Comparison of ENCODE assay signal across 2 fruit fly cellular contexts in the genomic region with DNA sequence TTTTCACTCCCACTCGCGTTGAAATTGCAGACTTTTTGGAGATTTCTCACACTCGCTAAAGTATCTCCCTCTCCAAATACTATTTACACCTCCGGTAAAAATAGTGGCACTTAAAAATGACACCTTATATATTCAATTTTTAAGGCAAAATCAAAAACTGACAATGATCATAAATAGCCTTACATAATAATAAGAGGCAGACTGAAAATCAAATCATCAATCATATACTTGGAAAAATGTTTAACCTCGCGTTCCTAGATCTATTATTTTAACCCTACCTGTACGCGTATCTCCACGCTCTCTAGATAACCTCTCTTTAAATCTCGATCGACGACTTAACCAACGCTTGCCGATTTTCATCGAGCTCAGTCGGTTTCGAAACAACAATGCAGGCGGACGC.
TF ChIP-seq lines count a peak whose summit lies in the region.

No protein-coding gene starts in this region.

TF ChIP-seq in whole organism, embryonic, 481 proteins besides CTCF, POLR2A, EP300 and RAD21 (continued from another document and continues in another):
- TF ChIP-seq CG2875 (GFP tag; optimal IDR thresholded peaks at IDR 0.05; lab: Kevin White, UChicago) (no peak), zfh2 (GFP tag; optimal IDR thresholded peaks at IDR 0.05; lab: Kevin White, UChicago) (peak; percentile 64), CG7928 (GFP tag; optimal IDR thresholded peaks at IDR 0.05; lab: Kevin White, UChicago) (peak; percentile 51), Aef1 (GFP tag; IDR thresholded peaks at IDR 0.05; lab: Robert Waterston, UW) (peak; percentile 76), CG33557 (GFP tag; optimal IDR thresholded peaks at IDR 0.05; lab: Kevin White, UChicago) (no peak), Chrac-16 (GFP tag; optimal IDR thresholded peaks at IDR 0.05; lab: Kevin White, UChicago) (peak; percentile 22), Hey (tag; optimal IDR thresholded peaks at IDR 0.05; lab: Kevin White, UChicago) (no peak), CG30403 (GFP tag; optimal IDR thresholded peaks at IDR 0.05; lab: Kevin White, UChicago) (peak; percentile 69), CG31441 (GFP tag; IDR thresholded peaks at IDR 0.05; lab: Robert Waterston, UW) (no peak), CG12659 (GFP tag; optimal IDR thresholded peaks at IDR 0.05; lab: Kevin White, UChicago) (peak; percentile 75), hth (optimal IDR thresholded peaks at IDR 0.05; lab: Kevin White, UChicago) (no peak), NC2β (GFP tag; optimal IDR thresholded peaks at IDR 0.05; lab: Kevin White, UChicago) (peak; percentile 40), scrt (GFP tag; optimal IDR thresholded peaks at IDR 0.05; lab: Kevin White, UChicago) (no peak), trem (tag; optimal IDR thresholded peaks at IDR 0.05; lab: Kevin White, UChicago) (no peak), CG6689 (GFP tag; IDR thresholded peaks at IDR 0.05; lab: Robert Waterston, UW) (peak; percentile 67), HmgZ (tag; optimal IDR thresholded peaks at IDR 0.05; lab: Kevin White, UChicago) (peak; percentile 54), Camta (GFP tag; optimal IDR thresholded peaks at IDR 0.05; lab: Kevin White, UChicago) (peak; percentile 52), az2 (GFP tag; optimal IDR thresholded peaks at IDR 0.05; lab: Kevin White, UChicago) (peak; percentile 56), dysf (GFP tag; IDR thresholded peaks at IDR 0.05; lab: Robert Waterston, UW) (peak; percentile 88), Pdp1 (GFP tag; optimal IDR thresholded peaks at IDR 0.05; lab: Kevin White, UChicago) (peak; percentile 59 to 66), Dbx (GFP tag; IDR thresholded peaks at IDR 0.05; lab: Robert Waterston, UW) (peak; percentile 81), Rfx (GFP tag; IDR thresholded peaks at IDR 0.05; lab: Robert Waterston, UW) (peak; percentile 88), CG12744 (GFP tag; optimal IDR thresholded peaks at IDR 0.05; lab: Kevin White, UChicago) (peak; percentile 63), mam (GFP tag; optimal IDR thresholded peaks at IDR 0.05; lab: Kevin White, UChicago) (peak; percentile 76), bab2 (GFP tag; optimal IDR thresholded peaks at IDR 0.05; lab: Kevin White, UChicago) (no peak), D19A (tag; optimal IDR thresholded peaks at IDR 0.05; lab: Kevin White, UChicago) (no peak), dati (GFP tag; IDR thresholded peaks at IDR 0.05; lab: Robert Waterston, UW) (no peak), Ada2b (GFP tag; IDR thresholded peaks at IDR 0.05; lab: Robert Waterston, UW) (peak; percentile 88), Dll (GFP tag; IDR thresholded peaks at IDR 0.05; lab: Robert Waterston, UW; ENCODE audit: partially characterized antibody) (no peak), MBD-R2 (GFP tag; IDR thresholded peaks at IDR 0.05; lab: Robert Waterston, UW) (peak; percentile 30; the same call in 1 of the 2 replicates), pfk (GFP tag; optimal IDR thresholded peaks at IDR 0.05; lab: Kevin White, UChicago) (no peak), CG4854 (GFP tag; optimal IDR thresholded peaks at IDR 0.05; lab: Kevin White, UChicago) (peak; percentile 38), CG6683 (GFP tag; optimal IDR thresholded peaks at IDR 0.05; lab: Kevin White, UChicago) (peak; percentile 47), CG42726 (GFP tag; IDR thresholded peaks at IDR 0.05; lab: Robert Waterston, UW; ENCODE audit: partially characterized antibody) (no peak), ash1 (GFP tag; optimal IDR thresholded peaks at IDR 0.05; lab: Kevin White, UChicago) (no peak), sug (tag; optimal IDR thresholded peaks at IDR 0.05; lab: Kevin White, UChicago) (no peak), org-1 (GFP tag; optimal IDR thresholded peaks at IDR 0.05; lab: Kevin White, UChicago) (peak; percentile 53), CG7745 (tag; optimal IDR thresholded peaks at IDR 0.05; lab: Kevin White, UChicago) (no peak), Dp (GFP tag; optimal IDR thresholded peaks at IDR 0.05; lab: Kevin White, UChicago) (no peak), emc (GFP tag; optimal IDR thresholded peaks at IDR 0.05; lab: Kevin White, UChicago) (no peak), CG6254 (GFP tag; optimal IDR thresholded peaks at IDR 0.05; lab: Kevin White, UChicago) (peak; percentile 15), inv (GFP tag; IDR thresholded peaks at IDR 0.05; lab: Robert Waterston, UW; ENCODE audit: partially characterized antibody) (no peak), z (GFP tag; IDR thresholded peaks at IDR 0.05; lab: Robert Waterston, UW) (no peak), NfI (GFP tag; optimal IDR thresholded peaks at IDR 0.05; lab: Kevin White, UChicago) (no peak), jing (GFP tag; optimal IDR thresholded peaks at IDR 0.05; lab: Kevin White, UChicago) (no peak), Nf-YC (tag; optimal IDR thresholded peaks at IDR 0.05; lab: Kevin White, UChicago) (no peak), p53 (GFP tag; optimal IDR thresholded peaks at IDR 0.05; lab: Kevin White, UChicago) (no peak), Hand (GFP tag; optimal IDR thresholded peaks at IDR 0.05; lab: Kevin White, UChicago) (peak; percentile 57), CG12219 (GFP tag; optimal IDR thresholded peaks at IDR 0.05; lab: Kevin White, UChicago) (peak; percentile 64), CG18262 (tag; optimal IDR thresholded peaks at IDR 0.05; lab: Kevin White, UChicago) (no peak), Bteb2 (GFP tag; optimal IDR thresholded peaks at IDR 0.05; lab: Kevin White, UChicago) (peak; percentile 32), lov (optimal IDR thresholded peaks at IDR 0.05; lab: Kevin White, UChicago) (no peak), lov (GFP tag; IDR thresholded peaks at IDR 0.05; lab: Robert Waterston, UW) (no peak), tio (GFP tag; optimal IDR thresholded peaks at IDR 0.05; lab: Kevin White, UChicago) (peak; percentile 61), corto (GFP tag; optimal IDR thresholded peaks at IDR 0.05; lab: Kevin White, UChicago) (no peak), sob (GFP tag; IDR thresholded peaks at IDR 0.05; lab: Robert Waterston, UW) (peak; percentile 75), CG17186 (GFP tag; optimal IDR thresholded peaks at IDR 0.05; lab: Kevin White, UChicago) (no peak), CG11247 (GFP tag; IDR thresholded peaks at IDR 0.05; lab: Robert Waterston, UW) (peak; percentile 57; the same call in 1 of the 2 replicates), nom (GFP tag; optimal IDR thresholded peaks at IDR 0.05; lab: Kevin White, UChicago) (peak; percentile 71), CG10543 (GFP tag; optimal IDR thresholded peaks at IDR 0.05; lab: Kevin White, UChicago) (no peak), gem (tag; optimal IDR thresholded peaks at IDR 0.05; lab: Kevin White, UChicago) (peak; percentile 82), CG17802 (tag; optimal IDR thresholded peaks at IDR 0.05; lab: Kevin White, UChicago) (no peak), cg (GFP tag; optimal IDR thresholded peaks at IDR 0.05; lab: Kevin White, UChicago) (no peak), Jarid2 (GFP tag; optimal IDR thresholded peaks at IDR 0.05; lab: Kevin White, UChicago) (no peak), fru (optimal IDR thresholded peaks at IDR 0.05; lab: Kevin White, UChicago) (no peak)

TF ChIP-seq in whole organism, prepupa, 60 proteins besides CTCF, POLR2A, EP300 and RAD21 (continued from another document):
- peak; percentile 83 for TF ChIP-seq CG8632 (GFP tag; optimal IDR thresholded peaks at IDR 0.05; lab: Kevin White, UChicago)
- TF ChIP-seq lz (GFP tag; optimal IDR thresholded peaks at IDR 0.05; lab: Kevin White, UChicago), result peak; percentile 62
- TF ChIP-seq Gug (GFP tag; IDR thresholded peaks at IDR 0.05; lab: Robert Waterston, UW), result peak; percentile 89
- TF ChIP-seq acj6 (GFP tag; optimal IDR thresholded peaks at IDR 0.05; lab: Kevin White, UChicago), result peak; percentile 75
- TF ChIP-seq CG15336 (GFP tag; IDR thresholded peaks at IDR 0.05; lab: Robert Waterston, UW), result peak; percentile 98
- TF ChIP-seq CG6276 (GFP tag; optimal IDR thresholded peaks at IDR 0.05; lab: Kevin White, UChicago), result no peak
- TF ChIP-seq CG11762 (GFP tag; optimal IDR thresholded peaks at IDR 0.05; lab: Kevin White, UChicago; ENCODE audit: insufficient read depth), result peak; percentile 88
- peak; percentile 94 for TF ChIP-seq Lpt (GFP tag; optimal IDR thresholded peaks at IDR 0.05; lab: Kevin White, UChicago)
- TF ChIP-seq OdsH (GFP tag; optimal IDR thresholded peaks at IDR 0.05; lab: Kevin White, UChicago), result peak; percentile 76
- TF ChIP-seq Blimp-1 (GFP tag; optimal IDR thresholded peaks at IDR 0.05; lab: Kevin White, UChicago), result no peak
- TF ChIP-seq CG7368 (GFP tag; optimal IDR thresholded peaks at IDR 0.05; lab: Kevin White, UChicago), result peak; percentile 88
- peak; percentile 91 for TF ChIP-seq Ets96B (tag; optimal IDR thresholded peaks at IDR 0.05; lab: Kevin White, UChicago)
- peak; percentile 96 for TF ChIP-seq dsx (GFP tag; optimal IDR thresholded peaks at IDR 0.05; lab: Kevin White, UChicago; ENCODE audit: poor library complexity, severe bottlenecking)
- peak; percentile 92 for TF ChIP-seq CG32006 (GFP tag; optimal IDR thresholded peaks at IDR 0.05; lab: Kevin White, UChicago)
- peak; percentile 64 for TF ChIP-seq fd85E (GFP tag; optimal IDR thresholded peaks at IDR 0.05; lab: Kevin White, UChicago)
- TF ChIP-seq CG4318 (GFP tag; optimal IDR thresholded peaks at IDR 0.05; lab: Kevin White, UChicago), result no peak
- no peak for TF ChIP-seq Hr38 (GFP tag; optimal IDR thresholded peaks at IDR 0.05; lab: Kevin White, UChicago)
- TF ChIP-seq Eip93F (GFP tag; optimal IDR thresholded peaks at IDR 0.05; lab: Kevin White, UChicago), result no peak
- peak; percentile 82 for TF ChIP-seq CG34406 (GFP tag; optimal IDR thresholded peaks at IDR 0.05; lab: Kevin White, UChicago)
- TF ChIP-seq Sox102F (GFP tag; optimal IDR thresholded peaks at IDR 0.05; lab: Kevin White, UChicago), result no peak
- peak; percentile 36 for TF ChIP-seq esn (GFP tag; optimal IDR thresholded peaks at IDR 0.05; lab: Kevin White, UChicago)
- no peak for TF ChIP-seq CG16779 (tag; optimal IDR thresholded peaks at IDR 0.05; lab: Kevin White, UChicago)
- TF ChIP-seq CG8119 (GFP tag; IDR thresholded peaks at IDR 0.05; lab: Robert Waterston, UW), result peak; percentile 96
- no peak for TF ChIP-seq ss (GFP tag; optimal IDR thresholded peaks at IDR 0.05; lab: Kevin White, UChicago)
- peak; percentile 78 for TF ChIP-seq fd59A (GFP tag; optimal IDR thresholded peaks at IDR 0.05; lab: Kevin White, UChicago)
- no peak for TF ChIP-seq Met (GFP tag; optimal IDR thresholded peaks at IDR 0.05; lab: Kevin White, UChicago)
- TF ChIP-seq CG1621 (tag; optimal IDR thresholded peaks at IDR 0.05; lab: Kevin White, UChicago), result peak; percentile 83
- no peak for TF ChIP-seq CG31627 (GFP tag; optimal IDR thresholded peaks at IDR 0.05; lab: Kevin White, UChicago)
- no peak for TF ChIP-seq svp (GFP tag; lab: Kevin White, UChicago)
- TF ChIP-seq fkh (GFP tag; optimal IDR thresholded peaks at IDR 0.05; lab: Kevin White, UChicago), result peak; percentile 55
- no peak for TF ChIP-seq CG6808 (GFP tag; optimal IDR thresholded peaks at IDR 0.05; lab: Kevin White, UChicago)
- peak; percentile 97 for TF ChIP-seq eg (GFP tag; IDR thresholded peaks at IDR 0.05; lab: Robert Waterston, UW)
- no peak for TF ChIP-seq CG9139 (GFP tag; optimal IDR thresholded peaks at IDR 0.05; lab: Kevin White, UChicago)
- peak; percentile 93 for TF ChIP-seq Hr4 (GFP tag; optimal IDR thresholded peaks at IDR 0.05; lab: Kevin White, UChicago)
- peak; percentile 85 for TF ChIP-seq achi (GFP tag; optimal IDR thresholded peaks at IDR 0.05; lab: Kevin White, UChicago)
- TF ChIP-seq CG10631 (GFP tag; optimal IDR thresholded peaks at IDR 0.05; lab: Kevin White, UChicago), result peak; percentile 82
- TF ChIP-seq CG3032 (tag; optimal IDR thresholded peaks at IDR 0.05; lab: Kevin White, UChicago), result peak; percentile 87
- peak; percentile 95 for TF ChIP-seq CG6163 (GFP tag; IDR thresholded peaks at IDR 0.05; lab: Robert Waterston, UW)
- no peak for TF ChIP-seq salr (GFP tag; optimal IDR thresholded peaks at IDR 0.05; lab: Kevin White, UChicago)
TF ChIP-seq in whole organism, prepupa: peak in this region for 39.
